Fruit fly (Drosophila melanogaster) whole organism, wandering third instar larva: ENCODE results near the gene Prosbeta4R2.

ENCODE experiments used
- CG32264 ChIP-seq: fragments of 200-800 bp; sonication (Bioruptor generic); optimal IDR thresholded peaks from 2 replicates; lab custom pipeline; 2016; ENCODE audit warnings: missing biosample characterization, missing genetic modification characterization
- CG9705 ChIP-seq: fragments of 200-800 bp; sonication (Bioruptor generic); optimal IDR thresholded peaks from 2 replicates; lab custom pipeline; 2018; ENCODE audit warnings: missing biosample characterization, mild to moderate bottlenecking, missing genetic modification characterization
- CrebA ChIP-seq: fragments of 200-800 bp; sonication (Bioruptor generic); optimal IDR thresholded peaks from 2 replicates; lab custom pipeline; 2016; ENCODE audit warnings: missing biosample characterization, mild to moderate bottlenecking, missing genetic modification characterization, borderline replicate concordance
- Dfd ChIP-seq: fragments of >200 bp; optimal IDR thresholded peaks from 2 replicates; lab custom pipeline; 2017; ENCODE audit warnings: missing biosample characterization, missing genetic modification characterization
- GATAd ChIP-seq: sonication (Bioruptor generic); optimal IDR thresholded peaks from 2 replicates; lab custom pipeline; 2016; ENCODE audit warnings: missing biosample characterization, missing genetic modification characterization
- Hnf4 ChIP-seq: fragments of 200-800 bp; sonication (Bioruptor generic); optimal IDR thresholded peaks from 2 replicates; lab custom pipeline; 2016; ENCODE audit warnings: missing biosample characterization, mild to moderate bottlenecking, missing genetic modification characterization
- Hr78 ChIP-seq: fragments of >200 bp; optimal IDR thresholded peaks from 2 replicates; lab custom pipeline; 2017; ENCODE audit warnings: missing biosample characterization, missing genetic modification characterization
- Hr83 ChIP-seq: fragments of 200-300 bp; sonication (Bioruptor generic); optimal IDR thresholded peaks from 2 replicates; lab custom pipeline; 2016; ENCODE audit warnings: missing biosample characterization, mild to moderate bottlenecking, missing genetic modification characterization, moderate library complexity; ENCODE audit not compliant: poor library complexity, severe bottlenecking
- Jra ChIP-seq: sonication (Bioruptor generic); optimal IDR thresholded peaks from 2 replicates; lab custom pipeline; 2016; ENCODE audit warnings: missing biosample characterization, missing genetic modification characterization
- Mio ChIP-seq: sonication (Bioruptor generic); optimal IDR thresholded peaks from 2 replicates; lab custom pipeline; 2016; ENCODE audit warnings: missing biosample characterization, missing genetic modification characterization
- Myc ChIP-seq: fragments of >200 bp; optimal IDR thresholded peaks from 2 replicates; lab custom pipeline; 2017
- N ChIP-seq: fragments of >200 bp; optimal IDR thresholded peaks from 2 replicates; lab custom pipeline; 2018; ENCODE audit warnings: missing biosample characterization, missing external identifiers, missing genetic modification characterization
- Sp1 ChIP-seq: fragments of 200-800 bp; sonication (Bioruptor generic); optimal IDR thresholded peaks from 3 replicates; lab custom pipeline; 2019; ENCODE audit warnings: missing biosample characterization, mild to moderate bottlenecking, missing genetic modification characterization, moderate library complexity
- Vsx2 ChIP-seq: fragments of 200-300, 225-300 bp; sonication (Bioruptor generic); optimal IDR thresholded peaks from 2 replicates; lab custom pipeline; 2018; ENCODE audit warnings: missing biosample characterization, missing genetic modification characterization; ENCODE audit not compliant: partially characterized antibody
- br ChIP-seq: fragments of 200-800 bp; sonication (Bioruptor generic); optimal IDR thresholded peaks from 2 replicates; lab custom pipeline; 2016; ENCODE audit warnings: missing biosample characterization, missing genetic modification characterization
- brk ChIP-seq: fragments of 200-800 bp; sonication (Bioruptor generic); optimal IDR thresholded peaks from 2 replicates; lab custom pipeline; 2016; ENCODE audit warnings: missing biosample characterization, mild to moderate bottlenecking, missing genetic modification characterization
- dl ChIP-seq, 2 experiments: fragments of 175-275, 200-275 bp in 1 of 2; fragments of 200-275 bp in 1 of 2; sonication (Bioruptor generic); optimal IDR thresholded peaks; lab custom pipeline; 2018; ENCODE audit warnings: mild to moderate bottlenecking in 2 of 2, missing biosample characterization in 2 of 2, missing genetic modification characterization in 2 of 2, moderate library complexity in 2 of 2; ENCODE audit not compliant: partially characterized antibody in 2 of 2, insufficient read depth in 1 of 2
- dmrt93B ChIP-seq: fragments of 200-800 bp; sonication (Bioruptor generic); optimal IDR thresholded peaks from 2 replicates; lab custom pipeline; 2018; ENCODE audit warnings: missing biosample characterization, mild to moderate bottlenecking, missing genetic modification characterization
- foxo ChIP-seq, 2 experiments: fragments of 200-800 bp; sonication (Bioruptor generic); optimal IDR thresholded peaks; 2 replicates in 1 of 2; 3 replicates in 1 of 2; lab custom pipeline; 2016 to 2017; ENCODE audit warnings: missing biosample characterization in 2 of 2, missing genetic modification characterization in 2 of 2
- fru ChIP-seq: fragments of 200-800 bp; sonication (Bioruptor generic); optimal IDR thresholded peaks from 3 replicates; lab custom pipeline; 2016; ENCODE audit warnings: missing biosample characterization, mild to moderate bottlenecking, missing genetic modification characterization
- h ChIP-seq: fragments of 200-800 bp; sonication (Bioruptor generic); optimal IDR thresholded peaks from 3 replicates; lab custom pipeline; 2016; ENCODE audit warnings: missing biosample characterization, mild to moderate bottlenecking, missing genetic modification characterization
- jim ChIP-seq: fragments of 175-275, 200-325 bp; sonication (Bioruptor generic); optimal IDR thresholded peaks from 2 replicates; lab custom pipeline; 2016; ENCODE audit warnings: missing biosample characterization, mild to moderate bottlenecking, missing genetic modification characterization
- lola ChIP-seq: fragments of >200 bp; optimal IDR thresholded peaks from 2 replicates; lab custom pipeline; 2017; ENCODE audit warnings: missing biosample characterization, missing genetic modification characterization
- pan ChIP-seq: fragments of >200 bp; optimal IDR thresholded peaks from 2 replicates; lab custom pipeline; 2017
- psq ChIP-seq: fragments of 200-800 bp; sonication (Bioruptor generic); optimal IDR thresholded peaks from 3 replicates; lab custom pipeline; 2017; ENCODE audit warnings: missing biosample characterization, mild to moderate bottlenecking, missing genetic modification characterization, moderate library complexity
- rgr ChIP-seq: fragments of 200-800 bp; sonication (Bioruptor generic); optimal IDR thresholded peaks from 3 replicates; lab custom pipeline; 2016; ENCODE audit warnings: missing biosample characterization, mild to moderate bottlenecking, missing genetic modification characterization
- sage ChIP-seq: fragments of 200-800 bp; sonication (Bioruptor generic); optimal IDR thresholded peaks from 2 replicates; lab custom pipeline; 2016; ENCODE audit warnings: missing biosample characterization, mild to moderate bottlenecking, missing genetic modification characterization
- tai ChIP-seq: sonication (Bioruptor generic); optimal IDR thresholded peaks from 2 replicates; lab custom pipeline; 2016; ENCODE audit warnings: missing biosample characterization, missing genetic modification characterization
- usp ChIP-seq: fragments of >200 bp; optimal IDR thresholded peaks from 2 replicates; lab custom pipeline; 2017; ENCODE audit warnings: missing biosample characterization, missing genetic modification characterization

Gene Prosbeta4R2

DNA sequence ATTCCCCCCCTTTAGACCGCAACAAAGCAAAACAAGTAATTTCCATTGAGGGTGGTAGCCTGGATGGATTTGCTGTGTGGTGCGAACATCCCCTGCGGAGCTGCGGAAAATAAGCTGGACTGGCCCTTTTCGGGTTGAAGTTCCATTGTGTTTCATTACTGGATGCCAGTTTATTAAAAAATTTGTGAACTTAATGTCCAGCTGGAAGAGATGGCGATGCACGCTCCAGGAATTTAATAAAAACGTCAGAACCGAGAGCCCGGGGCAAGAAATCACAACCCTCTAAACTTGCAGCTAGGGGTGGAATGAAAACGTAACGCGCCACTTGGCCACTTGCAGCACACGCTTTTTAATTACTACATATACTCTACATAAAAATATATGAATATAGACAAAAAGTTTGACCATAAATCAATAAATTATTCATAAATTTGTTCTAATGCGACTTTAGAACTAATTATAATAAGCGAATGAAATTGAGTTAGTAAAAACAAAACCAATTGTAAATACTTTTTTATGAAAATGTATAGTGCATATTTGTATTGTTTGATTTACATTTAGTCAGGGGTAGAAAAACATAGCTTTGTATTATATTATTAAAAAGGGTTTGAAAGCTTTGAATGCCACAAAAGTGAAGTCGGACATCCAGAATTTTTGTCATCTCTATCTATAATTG, 18.7 kb upstream of the Prosbeta4R2 start:
- TF ChIP-seq foxo (GFP tag; optimal IDR thresholded peaks at IDR 0.05; lab: Kevin White, UChicago): peak in 1 of 2 experiments; percentile 22
- TF ChIP-seq brk: no peak
- TF ChIP-seq tai (GFP tag; lab: Kevin White, UChicago): no peak
- no peak for TF ChIP-seq h (GFP tag; lab: Kevin White, UChicago)
- TF ChIP-seq Sp1 (GFP tag; lab: Kevin White, UChicago): peak; percentile 38

DNA sequence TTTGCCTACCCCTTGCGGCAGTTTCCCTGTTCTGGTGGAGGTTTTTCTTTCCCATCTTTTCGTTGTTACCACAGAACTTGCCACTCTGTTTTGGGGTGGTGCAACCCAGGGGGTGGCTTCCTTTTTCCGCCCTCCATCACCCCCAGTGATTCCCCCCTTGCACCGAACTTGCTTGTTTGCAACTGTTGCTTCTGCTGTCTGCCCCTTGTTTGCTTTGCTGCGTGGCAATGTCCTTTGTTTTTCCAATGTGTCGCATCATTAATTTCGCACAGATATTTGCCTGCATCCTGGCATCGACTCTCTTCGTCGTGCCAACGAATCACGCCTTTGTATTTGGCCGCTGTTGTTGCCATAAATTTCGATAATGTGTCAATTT, 18.2 kb upstream of the Prosbeta4R2 start:
- TF ChIP-seq rgr (GFP tag; lab: Kevin White, UChicago): no peak
- no peak for TF ChIP-seq tai (GFP tag; lab: Kevin White, UChicago)
- TF ChIP-seq Hr83: no peak
- no peak for TF ChIP-seq CrebA (GFP tag; lab: Kevin White, UChicago)
- no peak for TF ChIP-seq Vsx2
- no peak for TF ChIP-seq dl (GFP tag; optimal IDR thresholded peaks at IDR 0.05; lab: Kevin White, UChicago; ENCODE audit: insufficient read depth in 1 of 2, partially characterized antibody in 2 of 2)
- no peak for TF ChIP-seq N
- no peak for TF ChIP-seq usp (GFP tag; lab: Kevin White, UChicago)
- TF ChIP-seq CG9705 (GFP tag; lab: Kevin White, UChicago): no peak

DNA sequence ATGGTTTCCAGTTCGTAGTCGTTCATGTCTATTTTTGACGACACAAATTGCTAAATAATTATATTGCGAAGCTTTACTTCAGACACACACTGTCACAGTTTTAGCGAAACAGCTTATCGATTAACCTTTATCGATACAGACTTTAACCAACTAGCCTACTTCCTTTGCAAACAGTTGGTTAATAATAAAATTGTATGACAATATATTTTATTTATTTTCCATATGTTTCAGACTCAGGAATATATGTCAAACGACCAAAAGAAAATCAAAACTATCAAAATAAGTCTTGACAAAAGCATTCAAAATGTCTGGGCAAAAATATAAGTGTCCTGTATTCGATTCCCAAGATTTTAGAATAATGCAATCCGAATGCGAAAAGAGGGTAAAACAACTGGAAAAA, 7.6 kb upstream of the Prosbeta4R2 start, which contains the start of the genes CG9962 and CG43851:
Gene CG9962, minus strand, starts transcription at position 101 of the 400 bp plus-strand sequence.
Gene CG43851, plus strand, starts transcription at position 267 of the 400 bp plus-strand sequence.
- no peak for TF ChIP-seq fru
- TF ChIP-seq h (GFP tag; lab: Kevin White, UChicago): no peak
- TF ChIP-seq CrebA (GFP tag; lab: Kevin White, UChicago): no peak
- no peak for TF ChIP-seq N
- TF ChIP-seq Hnf4 (GFP tag; lab: Kevin White, UChicago): no peak
- no peak for TF ChIP-seq usp (GFP tag; lab: Kevin White, UChicago)
- TF ChIP-seq Hr78: no peak
- TF ChIP-seq br: no peak
- no peak for TF ChIP-seq GATAd (GFP tag; lab: Kevin White, UChicago)
- TF ChIP-seq pan (lab: Kevin White, UChicago): no peak
- no peak for TF ChIP-seq lola (GFP tag; lab: Kevin White, UChicago)
- no peak for TF ChIP-seq dmrt93B (GFP tag; lab: Kevin White, UChicago)
- no peak for TF ChIP-seq jim (GFP tag; lab: Kevin White, UChicago)
- TF ChIP-seq sage: no peak
- no peak for TF ChIP-seq tai (GFP tag; lab: Kevin White, UChicago)
- TF ChIP-seq Sp1 (GFP tag; lab: Kevin White, UChicago): no peak
- no peak for TF ChIP-seq Mio (GFP tag; lab: Kevin White, UChicago)
- TF ChIP-seq Jra (GFP tag; lab: Kevin White, UChicago): no peak
- TF ChIP-seq foxo (GFP tag; optimal IDR thresholded peaks at IDR 0.05; lab: Kevin White, UChicago): no peak

DNA sequence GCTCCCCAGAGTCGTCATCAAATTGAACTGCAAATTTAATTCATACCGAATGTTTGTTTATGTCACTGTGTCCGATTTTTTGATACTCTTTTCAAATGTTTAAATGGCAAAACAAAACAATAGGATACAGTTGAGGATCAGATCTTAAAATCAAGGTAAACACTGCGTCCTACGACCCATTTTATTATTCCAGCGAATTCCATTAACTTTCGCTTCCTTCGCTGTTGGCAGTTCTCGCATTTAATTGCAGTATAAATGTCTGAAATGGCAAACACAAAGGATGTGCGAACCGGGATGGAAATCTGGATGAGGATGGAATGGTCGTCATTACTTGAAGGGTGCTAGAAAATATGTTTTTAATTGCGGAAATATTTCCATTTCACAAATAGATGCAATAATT, 2.9 kb upstream of the Prosbeta4R2 start, which contains the start of gene CG33125:
Gene CG33125, minus strand, starts transcription at position 101 of the 400 bp plus-strand sequence.
- no peak for TF ChIP-seq brk
- no peak for TF ChIP-seq CrebA (GFP tag; lab: Kevin White, UChicago)
- TF ChIP-seq Vsx2: no peak
- TF ChIP-seq CG9705 (GFP tag; lab: Kevin White, UChicago): no peak
- TF ChIP-seq rgr (GFP tag; lab: Kevin White, UChicago): no peak
- TF ChIP-seq dl (GFP tag; optimal IDR thresholded peaks at IDR 0.05; lab: Kevin White, UChicago; ENCODE audit: insufficient read depth in 1 of 2, partially characterized antibody in 2 of 2): no peak
- no peak for TF ChIP-seq usp (GFP tag; lab: Kevin White, UChicago)
- no peak for TF ChIP-seq psq (GFP tag; lab: Kevin White, UChicago)
- TF ChIP-seq pan (lab: Kevin White, UChicago): no peak

DNA sequence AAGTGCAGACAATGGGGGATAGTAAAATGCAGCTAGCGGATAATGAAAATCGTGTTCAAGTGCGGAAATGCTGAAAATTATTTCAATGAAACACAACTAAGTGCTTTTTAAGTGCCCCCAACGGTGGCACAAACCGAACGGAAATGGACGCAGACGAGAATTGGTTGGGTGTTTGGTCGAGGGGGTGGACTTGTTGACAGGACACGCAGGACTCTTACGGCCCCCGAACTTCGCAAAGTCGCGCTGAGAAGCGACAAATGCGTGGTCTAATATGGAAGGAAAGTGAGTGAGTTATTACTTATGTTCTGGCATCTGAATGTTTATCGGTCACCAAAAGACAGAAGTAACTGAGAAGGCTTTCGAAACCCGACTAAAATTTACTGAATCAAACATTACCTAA, 2.4 kb upstream of the Prosbeta4R2 start, which contains the start of gene Prosbeta4R1:
Gene Prosbeta4R1, plus strand, starts transcription at position 301 of the 400 bp plus-strand sequence.
- TF ChIP-seq Hr83 (no peak), rgr (GFP tag; lab: Kevin White, UChicago) (no peak), foxo (GFP tag; optimal IDR thresholded peaks at IDR 0.05; lab: Kevin White, UChicago) (no peak), Jra (GFP tag; lab: Kevin White, UChicago) (no peak)

DNA sequence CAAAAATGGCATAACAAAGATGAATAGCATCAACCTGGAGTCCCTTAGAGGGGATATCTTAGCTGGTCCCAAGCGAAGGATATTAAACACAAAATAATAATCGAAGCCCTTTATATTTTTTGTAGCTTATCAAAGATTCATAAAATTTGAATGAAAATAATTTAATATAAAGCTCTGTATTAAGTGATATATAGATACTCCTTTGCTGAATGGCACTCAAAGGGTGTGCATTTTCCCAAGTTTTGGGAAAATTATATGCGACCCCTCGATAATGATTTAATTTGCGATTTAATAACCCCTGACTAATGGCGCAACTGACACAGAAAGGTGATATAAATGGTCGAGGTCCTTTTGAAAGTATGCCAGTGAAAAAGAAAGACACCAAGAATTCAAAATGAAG, 1.4 kb upstream of the Prosbeta4R2 start, which contains the start of gene Or23a:
Gene Or23a, plus strand, starts transcription at position 301 of the 400 bp plus-strand sequence.
- TF ChIP-seq Dfd (no peak), dl (GFP tag; optimal IDR thresholded peaks at IDR 0.05; lab: Kevin White, UChicago; ENCODE audit: insufficient read depth in 1 of 2, partially characterized antibody in 2 of 2) (no peak), Sp1 (GFP tag; lab: Kevin White, UChicago) (no peak), psq (GFP tag; lab: Kevin White, UChicago) (no peak), fru (no peak), Hr83 (no peak), dmrt93B (GFP tag; lab: Kevin White, UChicago) (no peak), CG32264 (GFP tag; lab: Kevin White, UChicago) (no peak), jim (GFP tag; lab: Kevin White, UChicago) (no peak), CG9705 (GFP tag; lab: Kevin White, UChicago) (no peak), Hnf4 (GFP tag; lab: Kevin White, UChicago) (no peak), h (GFP tag; lab: Kevin White, UChicago) (no peak), Mio (GFP tag; lab: Kevin White, UChicago) (no peak), CrebA (GFP tag; lab: Kevin White, UChicago) (no peak), Myc (lab: Kevin White, UChicago) (no peak), sage (no peak)
